Fruit fly (Drosophila melanogaster): Measurements from ENCODE around the gene CG43394.

DNA sequence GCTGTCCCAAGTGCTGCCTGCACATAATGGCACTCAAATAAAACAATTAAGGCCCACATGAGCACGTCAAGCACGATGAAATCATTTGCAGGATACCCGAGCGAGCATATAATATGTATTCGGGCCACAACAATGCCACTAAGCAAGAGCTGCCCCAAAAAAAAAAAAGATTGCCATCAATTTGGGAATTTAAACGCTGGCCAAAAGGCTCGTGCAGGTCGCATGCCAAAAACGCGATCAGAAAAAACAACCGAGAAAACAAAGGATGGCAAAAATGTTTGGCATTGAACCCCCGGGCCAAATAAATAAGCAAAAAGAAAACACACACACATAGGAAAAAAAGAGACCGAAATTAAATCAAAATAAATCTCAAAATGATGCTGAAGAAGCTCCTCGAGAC, 2.8 kb upstream of the CG43394 start:
- TF ChIP-seq gce (GFP tag; IDR thresholded peaks at IDR 0.05) (no peak), dmrt11E (tag; optimal IDR thresholded peaks at IDR 0.05) (no peak), Dp (GFP tag; optimal IDR thresholded peaks at IDR 0.05) (no peak), CG11093 (GFP tag; IDR thresholded peaks at IDR 0.05) (no peak), salm (tag; optimal IDR thresholded peaks at IDR 0.05) (no peak), zen (tag; optimal IDR thresholded peaks at IDR 0.05) (no peak), CG15479 (GFP tag; optimal IDR thresholded peaks at IDR 0.05) (no peak), CG6854 (GFP tag; optimal IDR thresholded peaks at IDR 0.05) (no peak), CG8944 (GFP tag; optimal IDR thresholded peaks at IDR 0.05) (no peak), Med (GFP tag) (no peak), CG7372 (GFP tag; IDR thresholded peaks at IDR 0.05) (no peak), vnd (GFP tag; IDR thresholded peaks at IDR 0.05; ENCODE audit: partially characterized antibody) (no peak), CG2116 (GFP tag; optimal IDR thresholded peaks at IDR 0.05) (no peak)

Measured in whole organism, embryonic.